Fruit fly (Drosophila melanogaster) whole organism, embryonic: ENCODE results near the gene CG9411.
A peak's percentile ranks its signal among the peaks of the same experiment; 100 is the strongest.

Experiments used
- Ada2b ChIP-seq: fragments of 200-800 bp; sonication (Bioruptor generic); IDR thresholded peaks from 2 replicates; pipeline ENCODE4 v1.3.6; 2022; ENCODE audit warnings: missing biosample characterization, missing genetic modification characterization
- Atf-2 ChIP-seq: fragments of 200-800 bp; sonication (Bioruptor generic); optimal IDR thresholded peaks from 2 replicates; lab custom pipeline; 2016; ENCODE audit warnings: missing biosample characterization, missing genetic modification characterization
- CG10431 ChIP-seq: fragments of 200-800 bp; sonication (Bioruptor generic); optimal IDR thresholded peaks from 3 replicates; lab custom pipeline; 2018; ENCODE audit warnings: missing biosample characterization, mild to moderate bottlenecking, missing genetic modification characterization
- CG10654 ChIP-seq: fragments of 200-800 bp; sonication (Bioruptor generic); optimal IDR thresholded peaks from 2 replicates; lab custom pipeline; 2016; ENCODE audit warnings: missing biosample characterization, missing genetic modification characterization
- CG12299 ChIP-seq: fragments of 200-800 bp; sonication (Bioruptor generic); optimal IDR thresholded peaks from 2 replicates; lab custom pipeline; 2018; ENCODE audit warnings: missing biosample characterization, mild to moderate bottlenecking, missing genetic modification characterization
- CG13624 ChIP-seq: fragments of 200-800 bp; sonication (Bioruptor generic); optimal IDR thresholded peaks from 2 replicates; lab custom pipeline; 2016; ENCODE audit warnings: missing biosample characterization, missing genetic modification characterization
- CG13775 ChIP-seq: fragments of 200-800 bp; sonication (Bioruptor generic); optimal IDR thresholded peaks from 3 replicates; lab custom pipeline; 2017; ENCODE audit warnings: missing biosample characterization, mild to moderate bottlenecking, missing genetic modification characterization
- CG1529 ChIP-seq: fragments of 200-800 bp; sonication (Bioruptor generic); optimal IDR thresholded peaks from 3 replicates; lab custom pipeline; 2018; ENCODE audit warnings: missing biosample characterization, missing genetic modification characterization
- CG17328 ChIP-seq: fragments of 200-800 bp; sonication (Bioruptor generic); IDR thresholded peaks from 2 replicates; pipeline ENCODE4 v1.3.6; 2022; ENCODE audit warnings: missing biosample characterization, missing genetic modification characterization
- CG17612 ChIP-seq: fragments of 200-800 bp; sonication (Bioruptor generic); IDR thresholded peaks from 2 replicates; pipeline ENCODE4 v1.3.6; 2022; ENCODE audit warnings: missing biosample characterization, missing genetic modification characterization
- CG18619 ChIP-seq: fragments of 200-800 bp; sonication (Bioruptor generic); optimal IDR thresholded peaks from 3 replicates; lab custom pipeline; 2017; ENCODE audit warnings: missing biosample characterization, mild to moderate bottlenecking, missing genetic modification characterization
- CG18764 ChIP-seq: fragments of 200-800 bp; sonication (Bioruptor generic); optimal IDR thresholded peaks from 3 replicates; lab custom pipeline; 2016; ENCODE audit warnings: missing biosample characterization, missing genetic modification characterization
- CG31388 ChIP-seq: fragments of 200-800 bp; sonication (Bioruptor generic); optimal IDR thresholded peaks from 2 replicates; lab custom pipeline; 2016; ENCODE audit warnings: missing biosample characterization, missing genetic modification characterization
- CG32772 ChIP-seq: fragments of 200-800 bp; sonication (Bioruptor generic); IDR thresholded peaks from 2 replicates; pipeline ENCODE4 v1.3.6; 2022; ENCODE audit warnings: missing biosample characterization, missing genetic modification characterization
- CG33557 ChIP-seq: fragments of 200-800 bp; sonication (Bioruptor generic); optimal IDR thresholded peaks from 2 replicates; lab custom pipeline; 2019; ENCODE audit warnings: missing biosample characterization, mild to moderate bottlenecking, missing genetic modification characterization, moderate library complexity
- CG3995 ChIP-seq: fragments of 200-800 bp; sonication (Bioruptor generic); optimal IDR thresholded peaks from 3 replicates; lab custom pipeline; 2016; ENCODE audit warnings: missing biosample characterization, missing genetic modification characterization
- CG5245 ChIP-seq: fragments of 200-800 bp; sonication (Bioruptor generic); optimal IDR thresholded peaks from 3 replicates; lab custom pipeline; 2016; ENCODE audit warnings: missing biosample characterization, missing genetic modification characterization
- CG7987 ChIP-seq: fragments of 200-800 bp; sonication (Bioruptor generic); optimal IDR thresholded peaks from 2 replicates; lab custom pipeline; 2018; ENCODE audit warnings: missing biosample characterization, mild to moderate bottlenecking, missing genetic modification characterization, moderate library complexity
- CG8290 ChIP-seq, 3 experiments: fragments of 200-800 bp; sonication (Bioruptor generic); optimal IDR thresholded peaks; 2 replicates each; lab custom pipeline; 2016 to 2019; ENCODE audit warnings: missing biosample characterization in 3 of 3, missing genetic modification characterization in 3 of 3, mild to moderate bottlenecking in 2 of 3, moderate library complexity in 1 of 3
- CG9817 ChIP-seq: fragments of 200-800 bp; sonication (Bioruptor generic); optimal IDR thresholded peaks from 2 replicates; lab custom pipeline; 2018; ENCODE audit warnings: missing biosample characterization, mild to moderate bottlenecking, missing genetic modification characterization, moderate library complexity
- D ChIP-seq, 2 experiments: fragments of 200-800 bp in 1 of 2; fragments of >200 bp in 1 of 2; sonication (Bioruptor generic) in 1 of 2; optimal IDR thresholded peaks; 2 replicates in 1 of 2; 3 replicates in 1 of 2; lab custom pipeline; 2017; ENCODE audit warnings: mild to moderate bottlenecking in 1 of 2, missing biosample characterization in 1 of 2, missing genetic modification characterization in 1 of 2, missing genetic modification reagents in 1 of 2
- Dbx ChIP-seq: fragments of 200-800 bp; sonication (Bioruptor generic); IDR thresholded peaks from 3 replicates; pipeline ENCODE4 v1.3.6; 2022; ENCODE audit warnings: missing biosample characterization, missing genetic modification characterization
- Fer1 ChIP-seq: fragments of 200-800 bp; sonication (Bioruptor generic); optimal IDR thresholded peaks from 2 replicates; lab custom pipeline; 2017; ENCODE audit warnings: missing biosample characterization, mild to moderate bottlenecking, missing genetic modification characterization
- Fer2 ChIP-seq: fragments of 200-800 bp; sonication (Bioruptor generic); optimal IDR thresholded peaks from 2 replicates; lab custom pipeline; 2018; ENCODE audit warnings: missing biosample characterization, mild to moderate bottlenecking, missing genetic modification characterization, moderate library complexity
- Fer3 ChIP-seq: fragments of 200-800 bp; sonication (Bioruptor generic); optimal IDR thresholded peaks from 2 replicates; lab custom pipeline; 2018; ENCODE audit warnings: missing biosample characterization, mild to moderate bottlenecking, missing genetic modification characterization, moderate library complexity
- HmgD ChIP-seq: fragments of 200-800 bp; sonication (Bioruptor generic); optimal IDR thresholded peaks from 3 replicates; lab custom pipeline; 2016; ENCODE audit warnings: missing biosample characterization, missing genetic modification characterization
- Hmr ChIP-seq: fragments of 200-800 bp; sonication (Bioruptor generic); optimal IDR thresholded peaks from 3 replicates; lab custom pipeline; 2017; ENCODE audit warnings: mild to moderate bottlenecking, missing biosample characterization, missing genetic modification reagents, missing genetic modification characterization
- Hr39 ChIP-seq: fragments of >200 bp; optimal IDR thresholded peaks from 2 replicates; lab custom pipeline; 2017
- Oli ChIP-seq: fragments of 200-800 bp; sonication (Bioruptor generic); optimal IDR thresholded peaks from 2 replicates; lab custom pipeline; 2018; ENCODE audit warnings: missing biosample characterization, mild to moderate bottlenecking, missing genetic modification characterization, moderate library complexity
- Vsx1 ChIP-seq: fragments of 200-800 bp; sonication (Bioruptor generic); optimal IDR thresholded peaks from 2 replicates; lab custom pipeline; 2017; ENCODE audit warnings: missing biosample characterization, mild to moderate bottlenecking, missing genetic modification characterization, missing genetic modification reagents
- abd-A ChIP-seq: fragments of 200-800 bp; sonication (Bioruptor generic); optimal IDR thresholded peaks from 3 replicates; lab custom pipeline; 2019; ENCODE audit warnings: missing biosample characterization, mild to moderate bottlenecking, missing genetic modification characterization, moderate library complexity
- bowl ChIP-seq: fragments of 200-800 bp; sonication (Bioruptor generic); IDR thresholded peaks from 2 replicates; pipeline ENCODE4 v1.3.6; 2022; ENCODE audit warnings: missing biosample characterization, missing genetic modification characterization
- bsh ChIP-seq, 2 experiments: fragments of 200-800 bp; sonication (Bioruptor generic); optimal IDR thresholded peaks; 2 replicates each; lab custom pipeline; 2017 to 2018; ENCODE audit warnings: mild to moderate bottlenecking in 2 of 2, missing biosample characterization in 2 of 2, missing genetic modification characterization in 2 of 2, moderate library complexity in 1 of 2
- corto ChIP-seq: fragments of 200-800 bp; sonication (Bioruptor generic); optimal IDR thresholded peaks from 2 replicates; lab custom pipeline; 2016; ENCODE audit warnings: missing biosample characterization, mild to moderate bottlenecking, missing genetic modification characterization, moderate library complexity
- dmrt99B ChIP-seq: fragments of 200-800 bp; sonication (Bioruptor generic); optimal IDR thresholded peaks from 2 replicates; lab custom pipeline; 2018; ENCODE audit warnings: missing biosample characterization, mild to moderate bottlenecking, missing genetic modification characterization, moderate library complexity
- dysf ChIP-seq: fragments of 200-800 bp; sonication (Bioruptor generic); IDR thresholded peaks from 3 replicates; pipeline ENCODE4 v1.3.6; 2022; ENCODE audit warnings: missing biosample characterization, missing genetic modification characterization
- gem ChIP-seq: fragments of 200-800 bp; sonication (Bioruptor generic); optimal IDR thresholded peaks from 2 replicates; lab custom pipeline; 2019; ENCODE audit warnings: missing biosample characterization, mild to moderate bottlenecking, missing genetic modification characterization, moderate library complexity
- grn ChIP-seq: fragments of 200-800 bp; sonication (Bioruptor generic); optimal IDR thresholded peaks from 3 replicates; lab custom pipeline; 2017; ENCODE audit warnings: missing biosample characterization, missing genetic modification characterization
- lab ChIP-seq: fragments of 200-800 bp; sonication (Bioruptor generic); optimal IDR thresholded peaks from 3 replicates; lab custom pipeline; 2017; ENCODE audit warnings: missing biosample characterization, missing genetic modification characterization, mild to moderate bottlenecking, moderate library complexity, missing genetic modification reagents
- lmd ChIP-seq: fragments of 200-800 bp; sonication (Bioruptor generic); IDR thresholded peaks from 2 replicates; pipeline ENCODE4 v1.3.6; 2022; ENCODE audit warnings: missing biosample characterization, missing genetic modification characterization
- odd ChIP-seq: fragments of 200-800 bp; sonication (Bioruptor generic); optimal IDR thresholded peaks from 2 replicates; lab custom pipeline; 2017; ENCODE audit warnings: missing biosample characterization, mild to moderate bottlenecking, missing genetic modification characterization
- onecut ChIP-seq: fragments of 200-800 bp; sonication (Bioruptor generic); IDR thresholded peaks from 2 replicates; pipeline ENCODE4 v1.3.6; 2022; ENCODE audit warnings: missing biosample characterization, missing genetic modification characterization
- p53 ChIP-seq: fragments of 200-800 bp; sonication (Bioruptor generic); optimal IDR thresholded peaks from 2 replicates; lab custom pipeline; 2016; ENCODE audit warnings: missing biosample characterization, missing genetic modification characterization
- peb ChIP-seq: fragments of 200-800 bp; sonication (Bioruptor generic); IDR thresholded peaks from 2 replicates; pipeline ENCODE4 v1.3.6; 2022; ENCODE audit warnings: missing biosample characterization, missing genetic modification characterization
- ranshi ChIP-seq: fragments of 200-800 bp; sonication (Bioruptor generic); IDR thresholded peaks from 2 replicates; pipeline ENCODE4 v1.3.6; 2022; ENCODE audit warnings: missing biosample characterization, missing genetic modification characterization
- row ChIP-seq: fragments of 200-800 bp; sonication (Bioruptor generic); IDR thresholded peaks from 3 replicates; pipeline ENCODE4 v1.3.6; 2022; ENCODE audit warnings: missing biosample characterization, missing genetic modification characterization
- sd ChIP-seq: fragments of 200-800 bp; sonication (Bioruptor generic); optimal IDR thresholded peaks from 3 replicates; lab custom pipeline; 2018; ENCODE audit warnings: missing biosample characterization, mild to moderate bottlenecking, missing genetic modification characterization, moderate library complexity
- sens ChIP-seq: fragments of 200-800 bp; sonication (Bioruptor generic); peaks from one replicate; lab custom pipeline; 2016; ENCODE audit warnings: missing biosample characterization, missing genetic modification characterization
- toy ChIP-seq: fragments of 200-800 bp; sonication (Bioruptor generic); IDR thresholded peaks from 2 replicates; pipeline ENCODE4 v1.3.6; 2022; ENCODE audit warnings: missing biosample characterization, missing genetic modification characterization
- unpg ChIP-seq: fragments of 200-800 bp; sonication (Bioruptor generic); optimal IDR thresholded peaks from 3 replicates; lab custom pipeline; 2018; ENCODE audit warnings: missing biosample characterization, mild to moderate bottlenecking, missing genetic modification characterization, moderate library complexity
- zen2 ChIP-seq: fragments of 200-800 bp; sonication (Bioruptor generic); IDR thresholded peaks from 3 replicates; pipeline ENCODE4 v1.3.6; 2022; ENCODE audit warnings: missing biosample characterization, missing genetic modification characterization; ENCODE audit not compliant: partially characterized antibody

Gene CG9411

DNA sequence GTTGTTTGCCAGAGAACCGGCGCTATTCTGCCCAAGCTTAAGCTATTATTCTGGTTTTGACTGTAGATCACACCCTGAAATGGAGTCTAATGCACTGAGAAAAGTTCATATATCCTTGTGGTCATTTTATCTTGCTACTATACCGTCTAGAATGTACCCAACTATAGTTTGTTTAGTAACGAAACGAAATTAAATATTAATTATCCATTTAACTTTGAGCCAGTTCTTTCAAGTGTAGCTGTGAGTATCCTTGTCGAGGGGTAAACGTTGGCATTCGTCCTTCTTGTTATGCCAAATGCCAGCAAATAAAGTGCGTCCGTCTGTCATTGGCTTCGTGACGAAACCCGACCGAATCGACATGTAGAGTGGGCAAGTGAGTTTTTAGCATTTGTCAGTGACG is 33.0 kb downstream of the CG9411 start (continued):
- TF ChIP-seq CG13775 (GFP tag; lab: Kevin White, UChicago) (no peak), odd (no peak), ranshi (peak; percentile 26; the same call in 1 of the 2 replicates), corto (GFP tag; lab: Kevin White, UChicago) (no peak), lmd (GFP tag; lab: Robert Waterston, UW) (0 out of 2 replicates have a peak, but pooled peaks have one; percentile 11), CG33557 (no peak), peb (GFP tag; lab: Robert Waterston, UW) (no peak), Vsx1 (GFP tag; lab: Kevin White, UChicago) (no peak), Hmr (GFP tag; lab: Kevin White, UChicago) (peak; percentile 23), Hr39 (lab: Kevin White, UChicago) (no peak), sens (GFP tag; lab: Kevin White, UChicago) (peak; percentile 36), HmgD (GFP tag; lab: Kevin White, UChicago) (no peak), CG13624 (GFP tag; lab: Kevin White, UChicago) (no peak), bsh (GFP tag; optimal IDR thresholded peaks at IDR 0.05; lab: Kevin White, UChicago) (no peak), Oli (tag; lab: Kevin White, UChicago) (no peak), CG5245 (GFP tag; lab: Kevin White, UChicago) (no peak), CG18619 (no peak), CG10654 (no peak), CG18764 (GFP tag; lab: Kevin White, UChicago) (no peak), dysf (GFP tag; lab: Robert Waterston, UW) (peak; percentile 12; the same call in 1 of the 3 replicates), gem (tag; lab: Kevin White, UChicago) (peak; percentile 31), CG32772 (no peak), D (optimal IDR thresholded peaks at IDR 0.05; lab: Kevin White, UChicago) (no peak), D (GFP tag; optimal IDR thresholded peaks at IDR 0.05; lab: Kevin White, UChicago) (no peak), Atf-2 (GFP tag; lab: Kevin White, UChicago) (no peak), Fer1 (GFP tag; lab: Kevin White, UChicago) (peak; percentile 19), p53 (GFP tag; lab: Kevin White, UChicago) (no peak), CG31388 (GFP tag; lab: Kevin White, UChicago) (no peak), CG12299 (no peak), CG9817 (tag; lab: Kevin White, UChicago) (no peak), Fer2 (no peak), Ada2b (GFP tag; lab: Robert Waterston, UW) (no peak), CG3995 (no peak), onecut (GFP tag; lab: Robert Waterston, UW) (no peak), unpg (GFP tag; lab: Kevin White, UChicago) (no peak), zen2 (GFP tag; lab: Robert Waterston, UW) (no peak), Dbx (GFP tag; lab: Robert Waterston, UW) (0 out of 3 replicates have a peak, but pooled peaks have one; percentile 12), dmrt99B (tag; lab: Kevin White, UChicago) (peak; percentile 26), CG10431 (GFP tag; lab: Kevin White, UChicago) (no peak), Fer3 (tag; lab: Kevin White, UChicago) (peak; percentile 7), CG17328 (GFP tag; lab: Robert Waterston, UW) (no peak), CG8290 (GFP tag; optimal IDR thresholded peaks at IDR 0.05; lab: Kevin White, UChicago) (no peak), CG8290 (tag; optimal IDR thresholded peaks at IDR 0.05; lab: Kevin White, UChicago) (peak in 1 of 2 experiments; percentile 41), lab (peak; percentile 54), abd-A (tag; lab: Kevin White, UChicago) (peak; percentile 53), row (GFP tag; lab: Robert Waterston, UW) (peak; percentile 43; the same call in 2 of the 3 replicates), toy (no peak), CG7987 (no peak), grn (GFP tag; lab: Kevin White, UChicago) (no peak), CG17612 (GFP tag; lab: Robert Waterston, UW) (no peak), bowl (GFP tag; lab: Robert Waterston, UW) (no peak), sd (tag; lab: Kevin White, UChicago) (no peak), CG1529 (GFP tag; lab: Kevin White, UChicago) (no peak)
